Fruit fly (Drosophila melanogaster): ENCODE results near the gene tld.

DNA sequence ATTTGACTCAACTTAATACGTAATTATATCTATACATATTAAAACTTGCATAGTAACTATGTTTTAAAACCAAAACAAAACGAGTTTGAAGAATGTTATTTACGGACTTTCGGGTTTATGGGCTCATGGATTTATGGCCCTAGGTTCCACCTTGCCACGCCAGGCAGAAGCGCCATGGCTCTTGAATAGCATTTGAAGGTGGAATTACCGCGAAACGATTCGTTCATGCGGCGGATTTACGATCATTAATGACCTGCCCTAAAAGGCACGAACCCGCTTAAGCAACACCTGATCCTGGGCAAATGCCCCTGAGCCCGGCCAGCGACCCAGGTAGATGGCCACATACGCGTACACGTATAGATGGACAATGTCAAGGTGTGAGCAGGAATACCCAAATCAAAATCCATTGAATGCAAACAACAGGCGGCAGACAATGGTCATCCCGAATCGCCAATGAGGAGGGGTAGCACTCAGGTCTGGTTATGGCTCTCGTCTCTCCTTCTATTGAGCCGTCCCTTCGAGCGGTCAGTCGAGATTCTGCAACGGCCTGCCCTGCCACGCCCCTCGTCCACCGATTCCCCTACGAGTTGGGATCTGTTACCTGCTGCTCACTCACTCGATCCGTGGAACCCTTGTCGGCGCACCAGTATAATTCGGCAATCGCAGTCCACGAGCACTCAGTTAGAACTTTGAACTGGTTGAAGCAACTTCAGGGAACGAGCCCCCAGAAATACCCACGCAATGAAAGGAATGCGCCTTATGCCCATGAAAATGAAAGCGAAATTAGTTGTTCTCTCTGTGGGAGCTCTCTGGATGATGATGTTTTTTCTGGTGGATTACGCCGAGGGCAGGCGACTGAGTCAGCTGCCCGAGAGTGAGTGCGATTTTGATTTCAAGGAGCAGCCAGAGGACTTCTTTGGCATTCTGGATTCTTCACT, at the start of gene tld:
- TF ChIP-seq Oli (tag; optimal IDR thresholded peaks at IDR 0.05) (no peak), Hr51 (GFP tag; optimal IDR thresholded peaks at IDR 0.05) (no peak), Bteb2 (GFP tag; optimal IDR thresholded peaks at IDR 0.05) (no peak), Ptx1 (GFP tag; IDR thresholded peaks at IDR 0.05) (no peak), Abd-B (GFP tag; optimal IDR thresholded peaks at IDR 0.05) (no peak), Eip74EF (GFP tag; optimal IDR thresholded peaks at IDR 0.05) (no peak)

Measured in whole organism, embryonic.